Fruit fly (Drosophila melanogaster): ENCODE measurements around the gene CG9795.

DNA sequence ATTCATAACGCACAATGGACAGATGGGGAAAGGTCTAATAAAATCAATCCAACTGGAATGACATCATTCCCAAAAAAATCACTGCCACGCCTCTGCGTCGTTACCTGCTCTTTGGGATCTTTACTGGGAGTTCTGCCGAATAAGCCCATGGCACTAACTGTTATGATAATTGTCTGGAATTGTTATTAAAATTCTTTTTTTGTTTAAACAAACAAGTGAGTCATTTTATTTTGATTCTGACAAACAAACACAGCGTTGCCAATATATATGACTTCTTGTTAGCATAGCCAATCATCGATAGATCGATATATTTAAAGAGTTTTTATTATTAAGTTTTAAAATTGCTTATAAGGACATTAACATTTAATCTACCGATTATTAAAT is 8.8 kb upstream of the CG9795 start, which contains the start of gene Vps24:
- TF ChIP-seq CG12605 (GFP tag; IDR thresholded peaks at IDR 0.05) (no peak), rn (GFP tag; IDR thresholded peaks at IDR 0.05) (no peak), Ets98B (GFP tag; IDR thresholded peaks at IDR 0.05) (no peak), Pif1B (GFP tag; optimal IDR thresholded peaks at IDR 0.05) (no peak), Snoo (tag; optimal IDR thresholded peaks at IDR 0.05) (no peak), Pif1A (GFP tag; optimal IDR thresholded peaks at IDR 0.05) (no peak), CG13204 (GFP tag; optimal IDR thresholded peaks at IDR 0.05) (no peak), CG4496 (GFP tag; IDR thresholded peaks at IDR 0.05) (no peak), CG14655 (GFP tag; optimal IDR thresholded peaks at IDR 0.05) (no peak), CG8159 (tag; optimal IDR thresholded peaks at IDR 0.05) (no peak), D1 (tag; optimal IDR thresholded peaks at IDR 0.05) (no peak), CG9948 (tag; optimal IDR thresholded peaks at IDR 0.05) (no peak), fd96Ca (GFP tag; IDR thresholded peaks at IDR 0.05) (no peak), CG8301 (tag; optimal IDR thresholded peaks at IDR 0.05) (no peak)
